Worm (Caenorhabditis elegans): ENCODE measurements around the gene trr-1.

DNA sequence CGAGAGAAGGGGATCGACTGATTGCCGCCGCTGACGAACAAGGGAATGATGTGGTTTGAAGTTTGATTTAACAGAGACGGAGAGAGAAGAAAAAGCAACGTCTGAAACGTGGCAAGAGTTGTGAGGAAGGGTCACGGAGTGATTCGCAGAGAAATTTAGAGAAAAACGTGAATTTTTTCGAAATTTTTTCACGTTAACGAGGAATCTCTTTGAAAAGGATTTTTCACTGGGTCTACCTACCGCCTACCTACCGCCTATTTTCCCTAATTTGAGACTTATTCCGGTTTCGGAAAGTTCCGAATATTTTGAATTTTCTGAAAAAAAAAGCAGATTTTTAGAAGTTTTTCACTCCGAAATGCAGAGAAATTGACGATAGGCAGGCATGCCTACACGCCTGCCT is 33.7 kb upstream of the trr-1 start, which contains the start of gene fcmt-1:
- TF ChIP-seq Y105C5A.15 (GFP tag; IDR thresholded peaks at IDR 0.05) (no peak), set-16 (GFP tag; IDR thresholded peaks at IDR 0.05) (no peak), lsy-2 (tag; optimal IDR thresholded peaks at IDR 0.05) (no peak), pqm-1 (tag; optimal IDR thresholded peaks at IDR 0.05) (no peak), mdl-1 (tag; optimal IDR thresholded peaks at IDR 0.05) (no peak), lin-39 (tag; optimal IDR thresholded peaks at IDR 0.05) (no peak), daf-12 (tag; optimal IDR thresholded peaks at IDR 0.05) (no peak), jun-1 (tag; optimal IDR thresholded peaks at IDR 0.05) (no peak), nhr-102 (tag; optimal IDR thresholded peaks at IDR 0.05) (no peak), dmd-6 (GFP tag; IDR thresholded peaks at IDR 0.05) (no peak), aly-2 (tag; optimal IDR thresholded peaks at IDR 0.05) (no peak)

Measured in whole organism, L4 larva.